Worm (Caenorhabditis elegans) whole organism, midembryonic: Measurements from ENCODE around the gene F13D12.8.

Source experiments
- T22C8.4 ChIP-seq: fragments of 200-800 bp; sonication (Bioruptor generic); IDR thresholded peaks from 2 replicates; pipeline ENCODE4 v1.3.6; 2022; ENCODE audit warnings: missing genetic modification characterization, missing compliant biosample characterization
- cog-1 ChIP-seq: sonication (generic microtip); optimal IDR thresholded peaks from 2 replicates; lab custom pipeline; 2016; ENCODE audit warnings: missing genetic modification characterization, missing compliant biosample characterization
- flt-1 ChIP-seq: fragments of 200-800 bp; sonication (Bioruptor generic); IDR thresholded peaks from 2 replicates; pipeline ENCODE4 v1.3.6; 2022; ENCODE audit warnings: missing genetic modification characterization, missing compliant biosample characterization
- klf-2 ChIP-seq: fragments of 200-800 bp; sonication (Bioruptor generic); conservative IDR thresholded peaks from 2 replicates; pipeline ENCODE4 v1.3.6; 2022; ENCODE audit warnings: missing genetic modification reagents, missing genetic modification characterization, missing compliant biosample characterization
- med-1 ChIP-seq: sonication (generic microtip); optimal IDR thresholded peaks from 2 replicates; lab custom pipeline; 2017; ENCODE audit warnings: missing genetic modification characterization, mild to moderate bottlenecking, missing compliant biosample characterization, antibody characterized with exemption, missing genetic modification reagents; ENCODE audit not compliant: insufficient read depth
- ref-1 ChIP-seq: fragments of 200-800 bp; sonication (Bioruptor generic); conservative IDR thresholded peaks from 2 replicates; pipeline ENCODE4 v1.3.6; 2022; ENCODE audit warnings: missing genetic modification reagents, missing genetic modification characterization, missing compliant biosample characterization
- tab-1 ChIP-seq: fragments of 200-800 bp; sonication (Bioruptor generic); IDR thresholded peaks from 2 replicates; pipeline ENCODE4 v1.3.6; 2022; ENCODE audit warnings: missing genetic modification characterization, missing compliant biosample characterization
- ztf-23 ChIP-seq: fragments of 200-800 bp; sonication (Bioruptor generic); IDR thresholded peaks from 2 replicates; pipeline ENCODE4 v1.3.6; 2022; ENCODE audit warnings: missing genetic modification reagents, missing genetic modification characterization, missing compliant biosample characterization
- ztf-29 ChIP-seq: fragments of 200-800 bp; sonication (Bioruptor generic); IDR thresholded peaks from 2 replicates; pipeline ENCODE4 v1.3.6; 2022; ENCODE audit warnings: missing genetic modification reagents, missing genetic modification characterization, missing compliant biosample characterization

Gene F13D12.8

ce11 chrII:11732513-11732912 is at the start of gene F13D12.8:
Gene F13D12.8 (minus strand): TSS chrII:11732594.
- TF ChIP-seq med-1 = no peak
- no peak for TF ChIP-seq ztf-29 (GFP tag; lab: Robert Waterston, UW)
- no peak for TF ChIP-seq flt-1 (GFP tag; lab: Robert Waterston, UW)
- no peak for TF ChIP-seq T22C8.4 (GFP tag; lab: Robert Waterston, UW)
- TF ChIP-seq ztf-23 (GFP tag; lab: Robert Waterston, UW) = no peak
- TF ChIP-seq tab-1 = no peak
- no peak for TF ChIP-seq cog-1 (tag; lab: Kevin White, UChicago)
- no peak for TF ChIP-seq ref-1 (GFP tag; lab: Robert Waterston, UW)
- no peak for TF ChIP-seq klf-2 (GFP tag; lab: Robert Waterston, UW)

DNA sequence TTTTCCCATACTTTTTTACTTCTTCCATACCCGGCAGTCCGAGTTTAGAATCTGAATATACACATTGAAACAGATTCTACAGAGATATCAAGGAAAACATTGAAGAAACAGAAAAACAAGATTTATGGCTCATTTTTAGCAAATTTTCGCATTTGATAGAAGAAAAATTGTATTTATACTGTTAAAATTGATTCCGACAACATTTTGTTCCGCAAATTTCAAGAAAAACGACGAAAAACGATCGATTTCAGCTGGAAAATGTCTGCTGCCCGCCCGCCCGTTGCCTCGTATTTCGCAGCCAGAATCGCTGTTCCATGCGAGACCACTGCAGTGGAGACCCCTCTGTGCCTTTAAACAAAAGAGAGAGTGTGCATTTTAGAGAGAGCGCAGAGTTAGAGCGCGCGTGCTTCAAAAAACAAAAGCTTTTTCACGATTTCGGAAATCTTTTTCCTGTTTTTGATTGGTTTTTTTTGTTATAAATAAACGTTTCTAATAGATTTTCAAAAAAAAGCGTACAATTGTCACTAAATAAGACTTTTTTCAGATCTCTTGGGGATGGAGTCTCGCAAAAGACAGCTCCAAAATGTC is 45.6 kb upstream of the F13D12.8 start, which contains the start of the genes patr-1 and dna-2:
Gene patr-1, minus strand, starts transcription at position 51 of the 588 bp plus-strand sequence.
Gene dna-2, plus strand, starts transcription at position 538 of the 588 bp plus-strand sequence.
- TF ChIP-seq med-1 (no peak), klf-2 (GFP tag; lab: Robert Waterston, UW) (no peak), cog-1 (tag; lab: Kevin White, UChicago) (no peak), tab-1 (no peak), ztf-29 (GFP tag; lab: Robert Waterston, UW) (no peak), ref-1 (GFP tag; lab: Robert Waterston, UW) (no peak), T22C8.4 (GFP tag; lab: Robert Waterston, UW) (no peak), ztf-23 (GFP tag; lab: Robert Waterston, UW) (no peak)

DNA sequence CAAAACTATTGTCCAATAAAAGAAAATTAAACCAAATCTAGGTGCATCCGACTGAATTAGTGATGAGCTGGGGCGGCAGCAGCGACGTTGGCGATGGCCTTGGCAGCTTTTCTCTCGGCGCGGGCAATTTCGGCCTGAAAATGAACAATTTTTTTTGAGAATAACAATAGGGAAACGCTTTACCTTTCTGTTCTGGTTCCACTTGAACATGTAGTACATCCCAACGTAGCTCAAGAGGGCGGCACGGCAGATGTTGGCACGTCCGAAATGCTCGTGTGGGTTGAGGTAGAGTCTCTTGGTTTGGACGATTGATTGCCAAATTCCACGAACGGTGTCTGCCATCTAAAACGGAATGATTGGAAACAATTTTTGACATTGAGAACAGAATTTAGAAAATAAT is 41.8 kb upstream of the F13D12.8 start, which contains the start of gene F44E5.1:
Gene F44E5.1, minus strand, starts transcription at position 342 of the 400 bp plus-strand sequence.
- TF ChIP-seq ztf-23 (GFP tag; lab: Robert Waterston, UW) = no peak
- no peak for TF ChIP-seq cog-1 (tag; lab: Kevin White, UChicago)
- no peak for TF ChIP-seq ref-1 (GFP tag; lab: Robert Waterston, UW)
- TF ChIP-seq tab-1 = no peak
- TF ChIP-seq ztf-29 (GFP tag; lab: Robert Waterston, UW) = no peak
- TF ChIP-seq med-1 = no peak
- TF ChIP-seq T22C8.4 (GFP tag; lab: Robert Waterston, UW) = no peak

ce11 chrII:11772364-11772763 is 40.0 kb upstream of the F13D12.8 start, which contains the start of gene F44E5.15:
Gene F44E5.15 (plus strand): TSS chrII:11772664.
- TF ChIP-seq med-1 (no peak), flt-1 (GFP tag; lab: Robert Waterston, UW) (no peak), ref-1 (GFP tag; lab: Robert Waterston, UW) (no peak), cog-1 (tag; lab: Kevin White, UChicago) (no peak), T22C8.4 (GFP tag; lab: Robert Waterston, UW) (no peak), tab-1 (no peak)

DNA sequence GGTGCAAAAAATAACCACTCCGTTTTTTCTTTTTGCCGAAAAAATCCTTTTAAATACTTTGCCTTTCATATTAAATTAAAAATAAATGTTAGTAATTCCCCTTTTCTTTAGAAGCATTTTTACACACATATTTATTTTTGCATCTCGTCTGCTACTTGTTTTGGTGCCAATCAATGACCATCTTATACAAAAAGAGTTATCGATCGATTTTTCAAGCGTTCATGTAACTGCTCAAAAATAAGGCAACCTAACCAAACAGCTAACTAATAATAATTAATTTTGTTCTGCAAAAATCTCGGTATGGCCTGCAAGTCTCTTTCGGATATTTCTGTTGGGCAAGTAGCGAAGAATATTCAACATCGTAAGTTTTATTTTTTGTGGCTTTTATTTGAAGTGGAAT is 34.1 kb upstream of the F13D12.8 start, which contains the start of gene F44E5.2:
Gene F44E5.2, plus strand, starts transcription at position 301 of the 400 bp plus-strand sequence.
- TF ChIP-seq ztf-23 (GFP tag; lab: Robert Waterston, UW) (no peak), klf-2 (GFP tag; lab: Robert Waterston, UW) (no peak), med-1 (no peak)

- TF ChIP-seq tab-1 = 0 out of 2 replicates have a peak, but pooled peaks have one; percentile 28
- TF ChIP-seq ztf-29 (GFP tag; lab: Robert Waterston, UW) = no peak
- TF ChIP-seq ref-1 (GFP tag; lab: Robert Waterston, UW) = no peak
- TF ChIP-seq T22C8.4 (GFP tag; lab: Robert Waterston, UW) = no peak
- no peak for TF ChIP-seq med-1
Measured at ce11 chrII:11765506-11766152, 33.2 kb upstream of the F13D12.8 start.

ce11 chrII:11761806-11762512 is 29.6 kb upstream of the F13D12.8 start:
- TF ChIP-seq tab-1 (no peak), cog-1 (tag; lab: Kevin White, UChicago) (no peak), med-1 (no peak), flt-1 (GFP tag; lab: Robert Waterston, UW) (no peak), ztf-23 (GFP tag; lab: Robert Waterston, UW) (no peak), klf-2 (GFP tag; lab: Robert Waterston, UW) (no peak), ref-1 (GFP tag; lab: Robert Waterston, UW) (no peak), T22C8.4 (GFP tag; lab: Robert Waterston, UW) (no peak), ztf-29 (GFP tag; lab: Robert Waterston, UW) (no peak)

ce11 chrII:11759277-11759676 is 26.9 kb upstream of the F13D12.8 start, which contains the start of the genes F44E5.4 and F44E5.5:
Gene F44E5.4 (minus strand): TSS chrII:11759311.
Gene F44E5.5 (plus strand): TSS chrII:11759662.
- peak; percentile 97 for TF ChIP-seq flt-1 (GFP tag; lab: Robert Waterston, UW)
- TF ChIP-seq ztf-29 (GFP tag; lab: Robert Waterston, UW) = peak; percentile 72
- peak; percentile 66 for TF ChIP-seq T22C8.4 (GFP tag; lab: Robert Waterston, UW)
- peak; percentile 61; the same call in 1 of the 2 replicates for TF ChIP-seq tab-1
- TF ChIP-seq cog-1 (tag; lab: Kevin White, UChicago) = peak; percentile 66
- TF ChIP-seq ref-1 (GFP tag; lab: Robert Waterston, UW) = peak; percentile 50; the same call in 1 of the 2 replicates
- peak; percentile 91 for TF ChIP-seq ztf-23 (GFP tag; lab: Robert Waterston, UW)
- peak; percentile 79 for TF ChIP-seq klf-2 (GFP tag; lab: Robert Waterston, UW)

DNA sequence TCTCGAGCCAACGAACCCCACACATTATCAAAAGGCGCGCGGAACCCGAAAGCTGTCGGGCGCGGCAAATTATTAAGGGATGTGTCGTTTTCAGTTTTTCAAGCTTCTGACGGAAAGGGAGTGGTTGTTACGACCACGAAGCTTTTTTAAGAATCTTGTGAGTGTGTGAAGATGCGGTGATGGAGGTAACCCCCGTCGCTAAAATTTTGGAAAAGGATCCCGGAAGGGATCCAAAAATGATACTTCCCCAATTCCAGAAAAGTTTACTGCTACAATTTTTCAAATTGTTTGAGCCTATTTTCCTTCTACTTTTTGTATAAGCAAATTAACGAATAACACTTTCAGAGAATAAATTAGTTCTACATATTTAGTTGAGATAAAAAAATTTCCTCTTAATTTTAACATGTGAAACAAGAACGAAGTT is 24.3 kb upstream of the F13D12.8 start:
- TF ChIP-seq ztf-23 (GFP tag; lab: Robert Waterston, UW) = no peak
- TF ChIP-seq tab-1 = no peak
- TF ChIP-seq ztf-29 (GFP tag; lab: Robert Waterston, UW) = no peak
- TF ChIP-seq T22C8.4 (GFP tag; lab: Robert Waterston, UW) = no peak
- no peak for TF ChIP-seq ref-1 (GFP tag; lab: Robert Waterston, UW)
- TF ChIP-seq med-1 = no peak
- TF ChIP-seq klf-2 (GFP tag; lab: Robert Waterston, UW) = no peak
- TF ChIP-seq flt-1 (GFP tag; lab: Robert Waterston, UW) = no peak
- TF ChIP-seq cog-1 (tag; lab: Kevin White, UChicago) = no peak
